Worm (Caenorhabditis elegans): ENCODE measurements around the gene pxmp-4.

DNA sequence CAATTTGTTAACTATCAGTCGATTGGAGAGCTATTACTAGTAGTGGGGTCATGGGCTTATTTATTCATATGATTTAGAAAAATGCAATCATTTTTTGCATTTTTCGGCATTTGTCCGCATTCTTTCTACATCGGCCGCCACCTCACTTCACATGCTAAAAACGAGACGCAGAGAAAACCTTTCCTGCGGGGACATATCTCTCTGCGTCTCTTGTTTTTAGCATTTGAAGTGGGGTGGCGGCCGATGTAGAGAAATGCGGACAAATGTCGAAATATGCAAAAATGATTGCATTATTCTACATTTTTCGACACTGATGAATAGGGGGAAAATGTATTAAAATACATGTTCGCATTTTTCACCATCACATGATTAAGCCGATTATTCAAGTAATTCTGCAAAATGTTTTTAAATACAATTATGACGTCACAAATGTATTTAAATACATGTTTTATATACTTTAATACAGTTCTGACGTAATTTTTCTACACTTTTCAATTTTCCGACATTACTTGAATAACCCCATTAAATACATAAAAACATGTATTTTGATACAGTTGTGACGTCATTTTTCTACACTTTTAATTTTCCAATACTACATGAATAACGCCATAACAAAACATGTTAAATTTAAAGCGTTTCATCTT lies 35.3 kb upstream of the pxmp-4 start:
- TF ChIP-seq tab-1 (GFP tag; IDR thresholded peaks at IDR 0.05) (no peak), ztf-29 (GFP tag; IDR thresholded peaks at IDR 0.05) (no peak)

Measured in whole organism, midembryonic.